Worm (Caenorhabditis elegans) whole organism, early embryonic: Measurements from ENCODE around the gene C45B11.9.

ENCODE experiments used
- ama-1 ChIP-seq: fragments of 150-350 bp; optimal IDR thresholded peaks from 2 replicates; lab custom pipeline; 2014
- flt-1 ChIP-seq: fragments of 200-800 bp; sonication (Bioruptor generic); IDR thresholded peaks from 2 replicates; pipeline ENCODE4 v1.3.6; 2022; ENCODE audit warnings: missing genetic modification characterization, missing compliant biosample characterization
- hmg-4 ChIP-seq: fragments of 200-800 bp; sonication (Bioruptor generic); optimal IDR thresholded peaks from 2 replicates; lab custom pipeline; 2018; ENCODE audit warnings: mild to moderate bottlenecking, missing genetic modification characterization, missing compliant biosample characterization
- scrt-1 ChIP-seq: fragments of 200-800 bp; sonication (Bioruptor generic); IDR thresholded peaks from 2 replicates; pipeline ENCODE4 v1.3.6; 2022; ENCODE audit warnings: missing genetic modification characterization, missing compliant biosample characterization
- sea-1 ChIP-seq: fragments of 200-800 bp; sonication (Bioruptor generic); conservative IDR thresholded peaks from 2 replicates; pipeline ENCODE4 v1.3.6; 2022; ENCODE audit warnings: missing genetic modification characterization, missing compliant biosample characterization
- tbx-11 ChIP-seq: fragments of 200-800 bp; sonication (Bioruptor generic); IDR thresholded peaks from 2 replicates; pipeline ENCODE4 v1.3.6; 2022; ENCODE audit warnings: missing genetic modification characterization, missing compliant biosample characterization

ce11 chrV:11040473-11040872 is 353 bp downstream of the C45B11.9 start, which contains the start of gene C45B11.8:
- TF ChIP-seq ama-1 (lab: Kevin White, UChicago) (no peak), sea-1 (GFP tag; lab: Robert Waterston, UW) (no peak), scrt-1 (GFP tag; lab: Robert Waterston, UW) (no peak), tbx-11 (GFP tag; lab: Robert Waterston, UW) (no peak), flt-1 (GFP tag; lab: Robert Waterston, UW) (no peak), hmg-4 (GFP tag; lab: Kevin White, UChicago) (no peak)
